Fruit fly (Drosophila melanogaster) whole organism, embryonic: ENCODE data around the gene CG34267.

Experiments
- Bgb ChIP-seq: fragments of 200-800 bp; sonication (Bioruptor generic); IDR thresholded peaks from 2 replicates; pipeline ENCODE4 v1.3.6; 2022; ENCODE audit warnings: missing biosample characterization, missing genetic modification characterization; ENCODE audit not compliant: partially characterized antibody
- CG10147 ChIP-seq: fragments of 200-800 bp; sonication (Bioruptor generic); optimal IDR thresholded peaks from 2 replicates; lab custom pipeline; 2019; ENCODE audit warnings: missing biosample characterization, mild to moderate bottlenecking, missing genetic modification characterization, moderate library complexity
- CG11456 ChIP-seq: fragments of 200-800 bp; sonication (Bioruptor generic); IDR thresholded peaks from 3 replicates; pipeline ENCODE4 v1.3.6; 2022; ENCODE audit warnings: missing biosample characterization, missing genetic modification characterization
- CG11723 ChIP-seq: fragments of 200-800 bp; sonication (Bioruptor generic); optimal IDR thresholded peaks from 2 replicates; lab custom pipeline; 2017; ENCODE audit warnings: missing biosample characterization, mild to moderate bottlenecking, missing genetic modification characterization
- CG14050 ChIP-seq: fragments of 200-800 bp; sonication (Bioruptor generic); IDR thresholded peaks from 3 replicates; pipeline ENCODE4 v1.3.6; 2022; ENCODE audit warnings: missing biosample characterization, missing genetic modification characterization
- CG14860 ChIP-seq: fragments of 200-800 bp; sonication (Bioruptor generic); IDR thresholded peaks from 3 replicates; pipeline ENCODE4 v1.3.6; 2022; ENCODE audit warnings: missing biosample characterization, missing genetic modification characterization; ENCODE audit not compliant: partially characterized antibody
- CG15514 ChIP-seq: fragments of 200-800 bp; sonication (Bioruptor generic); optimal IDR thresholded peaks from 3 replicates; lab custom pipeline; 2017; ENCODE audit warnings: missing biosample characterization, missing genetic modification characterization, mild to moderate bottlenecking, moderate library complexity, missing genetic modification reagents
- CG15696 ChIP-seq: fragments of 200-800 bp; sonication (Bioruptor generic); optimal IDR thresholded peaks from 2 replicates; lab custom pipeline; 2019; ENCODE audit warnings: missing biosample characterization, mild to moderate bottlenecking, missing genetic modification characterization, moderate library complexity
- CG17359 ChIP-seq: fragments of 200-800 bp; sonication (Bioruptor generic); optimal IDR thresholded peaks from 3 replicates; lab custom pipeline; 2018; ENCODE audit warnings: missing biosample characterization, mild to moderate bottlenecking, missing genetic modification characterization, moderate library complexity
- CG17829 ChIP-seq: fragments of 200-800 bp; optimal IDR thresholded peaks from 2 replicates; lab custom pipeline; 2019; ENCODE audit warnings: missing biosample characterization, mild to moderate bottlenecking, missing genetic modification characterization, moderate library complexity
- CG18599 ChIP-seq: fragments of 200-800 bp; sonication (Bioruptor generic); optimal IDR thresholded peaks from 3 replicates; lab custom pipeline; 2017; ENCODE audit warnings: missing biosample characterization, missing genetic modification characterization, mild to moderate bottlenecking, moderate library complexity, missing genetic modification reagents
- CG2120 ChIP-seq: fragments of 200-800 bp; sonication (Bioruptor generic); optimal IDR thresholded peaks from 3 replicates; lab custom pipeline; 2016; ENCODE audit warnings: missing biosample characterization, missing genetic modification characterization
- CG32767 ChIP-seq: fragments of 200-800 bp; sonication (Bioruptor generic); IDR thresholded peaks from 2 replicates; pipeline ENCODE4 v1.3.6; 2022; ENCODE audit warnings: missing biosample characterization, missing genetic modification characterization
- CG32772 ChIP-seq: fragments of 200-800 bp; sonication (Bioruptor generic); IDR thresholded peaks from 2 replicates; pipeline ENCODE4 v1.3.6; 2022; ENCODE audit warnings: missing biosample characterization, missing genetic modification characterization
- CG34376 ChIP-seq: fragments of 200-800 bp; sonication (Bioruptor generic); optimal IDR thresholded peaks from 2 replicates; lab custom pipeline; 2018; ENCODE audit warnings: missing biosample characterization, mild to moderate bottlenecking, missing genetic modification characterization
- CG4707 ChIP-seq: fragments of 200-800 bp; sonication (Bioruptor generic); optimal IDR thresholded peaks from 2 replicates; lab custom pipeline; 2018; ENCODE audit warnings: missing biosample characterization, mild to moderate bottlenecking, missing genetic modification characterization, moderate library complexity
- CG4730 ChIP-seq: fragments of 200-800 bp; sonication (Bioruptor generic); IDR thresholded peaks from 2 replicates; pipeline ENCODE4 v1.3.6; 2022; ENCODE audit warnings: missing biosample characterization, missing genetic modification characterization
- CG5180 ChIP-seq: fragments of 200-800 bp; sonication (Bioruptor generic); optimal IDR thresholded peaks from 3 replicates; lab custom pipeline; 2017; ENCODE audit warnings: missing biosample characterization, missing genetic modification characterization, mild to moderate bottlenecking, moderate library complexity, missing genetic modification reagents
- CG9437 ChIP-seq: fragments of 200-800 bp; sonication (Bioruptor generic); optimal IDR thresholded peaks from 2 replicates; lab custom pipeline; 2018; ENCODE audit warnings: missing biosample characterization, mild to moderate bottlenecking, missing genetic modification characterization
- CG9609 ChIP-seq: fragments of 200-800 bp; sonication (Bioruptor generic); optimal IDR thresholded peaks from 3 replicates; lab custom pipeline; 2016; ENCODE audit warnings: missing biosample characterization, missing genetic modification characterization
- Dek ChIP-seq: fragments of 200-800 bp; sonication (Bioruptor generic); optimal IDR thresholded peaks from 3 replicates; lab custom pipeline; 2019; ENCODE audit warnings: missing biosample characterization, mild to moderate bottlenecking, missing genetic modification characterization, moderate library complexity
- Doc2 ChIP-seq: fragments of 200-800 bp; sonication (Bioruptor generic); IDR thresholded peaks from 2 replicates; pipeline ENCODE4 v1.3.6; 2022; ENCODE audit warnings: missing biosample characterization, missing genetic modification characterization
- Dref ChIP-seq: fragments of 200-800 bp; sonication (Bioruptor generic); IDR thresholded peaks from 2 replicates; pipeline ENCODE4 v1.3.6; 2022; ENCODE audit warnings: missing biosample characterization, missing genetic modification characterization
- Drgx ChIP-seq: fragments of 200-800 bp; sonication (Bioruptor generic); IDR thresholded peaks from 2 replicates; pipeline ENCODE4 v1.3.6; 2022; ENCODE audit warnings: missing biosample characterization, missing genetic modification characterization
- Gsc ChIP-seq: fragments of 200-800 bp; sonication (Bioruptor generic); IDR thresholded peaks from 2 replicates; pipeline ENCODE4 v1.3.6; 2022; ENCODE audit warnings: missing biosample characterization, missing genetic modification characterization
- HLHmδ ChIP-seq: fragments of 200-800 bp; sonication (Bioruptor generic); optimal IDR thresholded peaks from 2 replicates; lab custom pipeline; 2018; ENCODE audit warnings: missing biosample characterization, mild to moderate bottlenecking, missing genetic modification characterization, moderate library complexity
- Hsf ChIP-seq: fragments of 200-800 bp; sonication (Bioruptor generic); optimal IDR thresholded peaks from 3 replicates; lab custom pipeline; 2016; ENCODE audit warnings: missing biosample characterization, missing genetic modification characterization
- NFAT ChIP-seq: fragments of 200-800 bp; sonication (Bioruptor generic); IDR thresholded peaks from 2 replicates; pipeline ENCODE4 v1.3.6; 2022; ENCODE audit warnings: missing biosample characterization, missing genetic modification characterization
- Scr ChIP-seq: fragments of 200-800 bp; sonication (Bioruptor generic); IDR thresholded peaks from 2 replicates; pipeline ENCODE4 v1.3.6; 2022; ENCODE audit warnings: missing biosample characterization, missing genetic modification characterization; ENCODE audit not compliant: partially characterized antibody
- Sox100B ChIP-seq: fragments of 200-800 bp; sonication (Bioruptor generic); optimal IDR thresholded peaks from 3 replicates; lab custom pipeline; 2018; ENCODE audit warnings: missing biosample characterization, mild to moderate bottlenecking, missing genetic modification characterization
- Sox102F ChIP-seq: fragments of 200-800 bp; sonication (Bioruptor generic); optimal IDR thresholded peaks from 2 replicates; lab custom pipeline; 2018; ENCODE audit warnings: missing biosample characterization, mild to moderate bottlenecking, missing genetic modification characterization, moderate library complexity
- ato ChIP-seq: fragments of 200-800 bp; sonication (Bioruptor generic); IDR thresholded peaks from 2 replicates; pipeline ENCODE4 v1.3.6; 2022; ENCODE audit warnings: missing biosample characterization, missing genetic modification characterization; ENCODE audit not compliant: partially characterized antibody
- btn ChIP-seq: fragments of 200-800 bp; sonication (Bioruptor generic); optimal IDR thresholded peaks from 2 replicates; lab custom pipeline; 2016; ENCODE audit warnings: missing biosample characterization, missing genetic modification characterization
- dysf ChIP-seq: fragments of 200-800 bp; sonication (Bioruptor generic); IDR thresholded peaks from 3 replicates; pipeline ENCODE4 v1.3.6; 2022; ENCODE audit warnings: missing biosample characterization, missing genetic modification characterization
- esg ChIP-seq: fragments of 200-800 bp; sonication (Bioruptor generic); conservative IDR thresholded peaks from 2 replicates; pipeline ENCODE4 v1.3.6; 2022; ENCODE audit warnings: missing biosample characterization, missing genetic modification characterization
- exex ChIP-seq: fragments of 200-800 bp; sonication (Bioruptor generic); optimal IDR thresholded peaks from 4 replicates; lab custom pipeline; 2018; ENCODE audit warnings: missing biosample characterization, mild to moderate bottlenecking, missing genetic modification characterization, moderate library complexity
- fd64A ChIP-seq: fragments of 200-800 bp; sonication (Bioruptor generic); optimal IDR thresholded peaks from 3 replicates; lab custom pipeline; 2018; ENCODE audit warnings: missing biosample characterization, mild to moderate bottlenecking, missing genetic modification characterization
- kah ChIP-seq: fragments of 200-800 bp; sonication (Bioruptor generic); optimal IDR thresholded peaks from 2 replicates; lab custom pipeline; 2018; ENCODE audit warnings: missing biosample characterization, mild to moderate bottlenecking, missing genetic modification characterization
- lbe ChIP-seq: fragments of 200-800 bp; sonication (Bioruptor generic); optimal IDR thresholded peaks from 2 replicates; lab custom pipeline; 2016; ENCODE audit warnings: missing biosample characterization, mild to moderate bottlenecking, missing genetic modification characterization
- lilli ChIP-seq: fragments of 200-800 bp; sonication (Bioruptor generic); optimal IDR thresholded peaks from 3 replicates; lab custom pipeline; 2016; ENCODE audit warnings: missing biosample characterization, missing genetic modification characterization
- luna ChIP-seq: fragments of 200-800 bp; sonication (Bioruptor generic); optimal IDR thresholded peaks from 2 replicates; lab custom pipeline; 2016; ENCODE audit warnings: missing biosample characterization, missing genetic modification characterization
- odd ChIP-seq: fragments of 200-800 bp; sonication (Bioruptor generic); optimal IDR thresholded peaks from 2 replicates; lab custom pipeline; 2017; ENCODE audit warnings: missing biosample characterization, mild to moderate bottlenecking, missing genetic modification characterization
- sens ChIP-seq: fragments of 200-800 bp; sonication (Bioruptor generic); peaks from one replicate; lab custom pipeline; 2016; ENCODE audit warnings: missing biosample characterization, missing genetic modification characterization
- slbo ChIP-seq: fragments of 200-800 bp; sonication (Bioruptor generic); IDR thresholded peaks from 2 replicates; pipeline ENCODE4 v1.3.6; 2022; ENCODE audit warnings: missing biosample characterization, missing genetic modification characterization
- slp2 ChIP-seq: fragments of 200-800 bp; sonication (Bioruptor generic); optimal IDR thresholded peaks from 2 replicates; lab custom pipeline; 2016; ENCODE audit warnings: missing biosample characterization, missing genetic modification characterization
- tap ChIP-seq: fragments of 200-800 bp; optimal IDR thresholded peaks from 3 replicates; lab custom pipeline; 2019; ENCODE audit warnings: missing biosample characterization, mild to moderate bottlenecking, missing genetic modification characterization, moderate library complexity
- usp ChIP-seq: fragments of >200 bp; optimal IDR thresholded peaks from 2 replicates; lab custom pipeline; 2017; ENCODE audit warnings: missing biosample characterization, missing genetic modification characterization
- vfl ChIP-seq: fragments of 200-800 bp; sonication (Bioruptor generic); optimal IDR thresholded peaks from 2 replicates; lab custom pipeline; 2016; ENCODE audit warnings: missing biosample characterization, missing genetic modification characterization
- yki ChIP-seq: fragments of >200 bp; optimal IDR thresholded peaks from 3 replicates; lab custom pipeline; 2018
- z ChIP-seq: fragments of 200-800 bp; sonication (Bioruptor generic); IDR thresholded peaks from 3 replicates; pipeline ENCODE4 v1.3.6; 2022; ENCODE audit warnings: missing biosample characterization, missing genetic modification characterization

The CG34267 gene

DNA sequence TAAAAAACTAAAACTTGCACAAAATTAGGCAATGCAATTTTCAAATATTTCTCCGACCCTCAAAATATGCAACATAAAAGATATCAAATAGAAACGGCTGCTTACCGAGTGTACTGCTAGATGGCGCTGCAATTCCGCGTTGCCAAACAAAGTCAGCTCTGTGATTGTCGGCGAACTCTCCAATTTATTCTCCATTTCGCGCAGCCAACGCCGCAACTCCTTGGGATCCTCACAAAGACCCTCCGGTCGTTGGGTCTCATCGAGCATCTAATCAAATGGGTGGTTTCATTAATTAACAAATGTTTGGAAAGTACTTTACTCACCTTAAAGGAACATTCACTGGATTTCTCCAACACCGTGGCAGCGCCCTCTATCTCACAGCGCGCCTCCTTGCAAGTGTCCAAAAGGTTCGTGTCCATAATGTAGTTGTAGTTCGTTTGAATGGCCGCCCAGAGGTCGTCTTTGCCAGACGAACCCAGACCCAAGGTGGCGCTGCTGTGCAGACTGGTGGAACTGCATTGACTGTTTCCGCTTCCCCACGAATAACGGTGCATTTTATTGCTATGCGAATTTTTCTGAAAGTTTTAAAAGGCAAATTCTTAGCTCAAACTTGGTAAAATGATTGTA lies 5.6 kb upstream of the CG34267 start (continued):
- no peak for TF ChIP-seq Sox100B (GFP tag; lab: Kevin White, UChicago)
- TF ChIP-seq CG18599 (GFP tag; lab: Kevin White, UChicago), result peak; percentile 25
- peak; percentile 92 for TF ChIP-seq NFAT (GFP tag; lab: Robert Waterston, UW)
- no peak for TF ChIP-seq CG32767 (GFP tag; lab: Robert Waterston, UW)
- no peak; the same call in 1 of the 2 replicates for TF ChIP-seq Bgb (GFP tag; lab: Robert Waterston, UW)
- peak; percentile 51 for TF ChIP-seq esg (GFP tag; lab: Robert Waterston, UW)
- TF ChIP-seq CG15696, result peak; percentile 81
- no peak for TF ChIP-seq lbe (GFP tag; lab: Kevin White, UChicago)
- TF ChIP-seq Sox102F (GFP tag; lab: Kevin White, UChicago), result peak; percentile 76
- peak; percentile 83 for TF ChIP-seq lilli
- TF ChIP-seq usp (GFP tag; lab: Kevin White, UChicago), result no peak
- TF ChIP-seq Drgx (GFP tag; lab: Robert Waterston, UW), result peak; percentile 7; the same call in 1 of the 2 replicates
- no peak for TF ChIP-seq Gsc (GFP tag; lab: Robert Waterston, UW)
- TF ChIP-seq odd (GFP tag; lab: Kevin White, UChicago), result peak; percentile 25
- TF ChIP-seq dysf (GFP tag; lab: Robert Waterston, UW), result peak; percentile 78
- peak; percentile 86 for TF ChIP-seq HLHmδ (GFP tag; lab: Kevin White, UChicago)
- no peak for TF ChIP-seq Dref (GFP tag; lab: Robert Waterston, UW)
- TF ChIP-seq Doc2 (GFP tag; lab: Robert Waterston, UW), result no peak
- TF ChIP-seq CG17359, result peak; percentile 64
- TF ChIP-seq Hsf (GFP tag; lab: Kevin White, UChicago), result peak; percentile 86
- no peak for TF ChIP-seq z (GFP tag; lab: Robert Waterston, UW)
- TF ChIP-seq CG5180 (GFP tag; lab: Kevin White, UChicago), result no peak
- peak; percentile 23 for TF ChIP-seq Dek
- no peak for TF ChIP-seq CG34376
- peak; percentile 92 for TF ChIP-seq slbo (GFP tag; lab: Robert Waterston, UW)
- peak; percentile 73 for TF ChIP-seq CG4707 (GFP tag; lab: Kevin White, UChicago)
- TF ChIP-seq kah (GFP tag; lab: Kevin White, UChicago), result peak; percentile 25
- TF ChIP-seq fd64A (GFP tag; lab: Kevin White, UChicago), result no peak
- no peak for TF ChIP-seq exex
- TF ChIP-seq CG11456 (GFP tag; lab: Robert Waterston, UW), result peak; percentile 97
- no peak for TF ChIP-seq Scr
- peak; percentile 53 for TF ChIP-seq CG11723
- TF ChIP-seq CG9437, result peak; percentile 24
- peak; percentile 42; the same call in 1 of the 3 replicates for TF ChIP-seq CG14050
- TF ChIP-seq CG14860 (GFP tag; lab: Robert Waterston, UW), result no peak
- TF ChIP-seq CG32772 (GFP tag; lab: Robert Waterston, UW), result peak; percentile 80
- TF ChIP-seq vfl, result peak; percentile 40
- peak; percentile 28 for TF ChIP-seq CG15514 (GFP tag; lab: Kevin White, UChicago)
- TF ChIP-seq CG2120 (GFP tag; lab: Kevin White, UChicago), result peak; percentile 76
- TF ChIP-seq CG17829 (tag; lab: Kevin White, UChicago), result peak; percentile 61
- TF ChIP-seq slp2, result peak; percentile 82
- no peak for TF ChIP-seq yki
- peak; percentile 68 for TF ChIP-seq CG4730 (GFP tag; lab: Robert Waterston, UW)
- peak; percentile 79 for TF ChIP-seq CG9609 (GFP tag; lab: Kevin White, UChicago)
- TF ChIP-seq sens (GFP tag; lab: Kevin White, UChicago), result peak; percentile 94
- no peak for TF ChIP-seq ato (GFP tag; lab: Robert Waterston, UW)
- no peak for TF ChIP-seq tap
- no peak for TF ChIP-seq CG10147 (GFP tag; lab: Kevin White, UChicago)
- TF ChIP-seq btn, result peak; percentile 46
- peak; percentile 32 for TF ChIP-seq luna
